Worm (Caenorhabditis elegans): ENCODE results near the gene F32D8.8.

DNA sequence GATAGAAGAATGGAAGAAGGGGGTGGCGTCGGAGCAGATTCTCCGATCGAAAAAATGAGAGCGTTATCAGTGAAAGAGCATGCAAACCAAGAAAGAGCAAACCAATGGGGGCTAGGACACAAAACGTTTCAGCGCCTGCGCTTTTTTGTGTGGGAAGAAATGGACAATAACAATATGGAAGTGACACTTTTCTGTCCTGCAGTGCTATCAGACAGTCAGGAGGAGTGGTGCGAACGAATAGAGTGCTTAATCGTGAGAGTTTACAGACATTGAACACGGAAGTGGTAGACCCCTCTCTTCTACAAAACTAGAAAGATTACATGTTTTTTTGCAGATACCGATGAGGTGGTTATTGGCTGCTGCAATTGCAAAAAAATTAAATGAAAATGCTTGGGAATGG is 47.2 kb downstream of the F32D8.8 start:
- no peak for TF ChIP-seq ztf-29 (GFP tag; IDR thresholded peaks at IDR 0.05)
- TF ChIP-seq tab-1 (GFP tag; IDR thresholded peaks at IDR 0.05): no peak
- no peak for TF ChIP-seq med-1 (GFP tag; optimal IDR thresholded peaks at IDR 0.05; ENCODE audit: insufficient read depth)
- TF ChIP-seq klf-2 (GFP tag; conservative IDR thresholded peaks at IDR 0.05): no peak
- TF ChIP-seq ztf-23 (GFP tag; IDR thresholded peaks at IDR 0.05): no peak
- no peak for TF ChIP-seq T22C8.4 (GFP tag; IDR thresholded peaks at IDR 0.05)
- no peak for TF ChIP-seq flt-1 (GFP tag; IDR thresholded peaks at IDR 0.05)

Measured in whole organism, midembryonic.